Worm (Caenorhabditis elegans) whole organism, midembryonic: ENCODE data around the gene asah-2.

Experiments used
- T22C8.4 ChIP-seq: fragments of 200-800 bp; sonication (Bioruptor generic); IDR thresholded peaks from 2 replicates; pipeline ENCODE4 v1.3.6; 2022; ENCODE audit warnings: missing genetic modification characterization, missing compliant biosample characterization
- cog-1 ChIP-seq: sonication (generic microtip); optimal IDR thresholded peaks from 2 replicates; lab custom pipeline; 2016; ENCODE audit warnings: missing genetic modification characterization, missing compliant biosample characterization
- flt-1 ChIP-seq: fragments of 200-800 bp; sonication (Bioruptor generic); IDR thresholded peaks from 2 replicates; pipeline ENCODE4 v1.3.6; 2022; ENCODE audit warnings: missing genetic modification characterization, missing compliant biosample characterization
- klf-2 ChIP-seq: fragments of 200-800 bp; sonication (Bioruptor generic); conservative IDR thresholded peaks from 2 replicates; pipeline ENCODE4 v1.3.6; 2022; ENCODE audit warnings: missing genetic modification reagents, missing genetic modification characterization, missing compliant biosample characterization
- tab-1 ChIP-seq: fragments of 200-800 bp; sonication (Bioruptor generic); IDR thresholded peaks from 2 replicates; pipeline ENCODE4 v1.3.6; 2022; ENCODE audit warnings: missing genetic modification characterization, missing compliant biosample characterization
- ztf-29 ChIP-seq: fragments of 200-800 bp; sonication (Bioruptor generic); IDR thresholded peaks from 2 replicates; pipeline ENCODE4 v1.3.6; 2022; ENCODE audit warnings: missing genetic modification reagents, missing genetic modification characterization, missing compliant biosample characterization

ce11 chrII:10174338-10174737, 34.9 kb downstream of the asah-2 start, which contains the start of gene F33H1.4:
- no peak for TF ChIP-seq flt-1 (GFP tag; lab: Robert Waterston, UW)
- peak; percentile 37; the same call in 1 of the 2 replicates for TF ChIP-seq T22C8.4
- TF ChIP-seq tab-1 (GFP tag; lab: Robert Waterston, UW): no peak
- no peak for TF ChIP-seq klf-2 (GFP tag; lab: Robert Waterston, UW)
- TF ChIP-seq cog-1: no peak
- no peak for TF ChIP-seq ztf-29 (GFP tag; lab: Robert Waterston, UW)
